Worm (Caenorhabditis elegans) whole organism, L1 larva: ENCODE measurements around the gene AH9.6.

Experiments used
- aha-1 ChIP-seq: fragments of 150-350 bp; optimal IDR thresholded peaks from 2 replicates; lab custom pipeline; 2014; ENCODE audit warnings: missing biosample characterization, missing genetic modification characterization
- ama-1 ChIP-seq: fragments of 150-350 bp; optimal IDR thresholded peaks from 2 replicates; lab custom pipeline; 2014
- efl-1 ChIP-seq, 4 experiments: fragments of 150-350 bp; optimal IDR thresholded peaks in 3 of 4; peaks in 1 of 4; 1 replicate in 1 of 4; 2 replicates in 3 of 4; lab custom pipeline; 2014; ENCODE audit warnings: missing biosample characterization in 2 of 4, missing genetic modification characterization in 2 of 4, missing genetic modification reagents in 2 of 4
- hlh-4 ChIP-seq: sonication (generic microtip); optimal IDR thresholded peaks from 2 replicates; lab custom pipeline; 2016; ENCODE audit warnings: mild to moderate bottlenecking, missing genetic modification characterization, missing compliant biosample characterization
- lin-14 ChIP-seq: fragments of 200-800 bp; sonication (Bioruptor generic); optimal IDR thresholded peaks from 2 replicates; lab custom pipeline; 2018; ENCODE audit warnings: mild to moderate bottlenecking, missing genetic modification characterization, moderate library complexity, missing compliant biosample characterization
- lin-15B ChIP-seq: fragments of 150-350 bp; sonication (generic microtip); optimal IDR thresholded peaks from 3 replicates; lab custom pipeline; 2014; ENCODE audit warnings: missing biosample characterization, missing genetic modification characterization
- mdl-1 ChIP-seq, 2 experiments: fragments of 150-350 bp; optimal IDR thresholded peaks; 2 replicates each; lab custom pipeline; 2014 to 2017; ENCODE audit warnings: missing biosample characterization in 2 of 2, missing genetic modification characterization in 2 of 2, inconsistent platforms in 1 of 2
- nhr-12 ChIP-seq: sonication (generic microtip); optimal IDR thresholded peaks from 2 replicates; lab custom pipeline; 2017; ENCODE audit warnings: missing biosample characterization, missing genetic modification characterization
- nhr-84 ChIP-seq: sonication (generic microtip); optimal IDR thresholded peaks from 2 replicates; lab custom pipeline; 2017; ENCODE audit warnings: missing biosample characterization, missing genetic modification characterization
- pqm-1 ChIP-seq: sonication (generic microtip); optimal IDR thresholded peaks from 3 replicates; lab custom pipeline; 2017; ENCODE audit warnings: missing biosample characterization, missing genetic modification characterization
- snpc-4 ChIP-seq: fragments of 150-350 bp; optimal IDR thresholded peaks from 2 replicates; lab custom pipeline; 2014; ENCODE audit warnings: missing biosample characterization, missing genetic modification characterization

DNA sequence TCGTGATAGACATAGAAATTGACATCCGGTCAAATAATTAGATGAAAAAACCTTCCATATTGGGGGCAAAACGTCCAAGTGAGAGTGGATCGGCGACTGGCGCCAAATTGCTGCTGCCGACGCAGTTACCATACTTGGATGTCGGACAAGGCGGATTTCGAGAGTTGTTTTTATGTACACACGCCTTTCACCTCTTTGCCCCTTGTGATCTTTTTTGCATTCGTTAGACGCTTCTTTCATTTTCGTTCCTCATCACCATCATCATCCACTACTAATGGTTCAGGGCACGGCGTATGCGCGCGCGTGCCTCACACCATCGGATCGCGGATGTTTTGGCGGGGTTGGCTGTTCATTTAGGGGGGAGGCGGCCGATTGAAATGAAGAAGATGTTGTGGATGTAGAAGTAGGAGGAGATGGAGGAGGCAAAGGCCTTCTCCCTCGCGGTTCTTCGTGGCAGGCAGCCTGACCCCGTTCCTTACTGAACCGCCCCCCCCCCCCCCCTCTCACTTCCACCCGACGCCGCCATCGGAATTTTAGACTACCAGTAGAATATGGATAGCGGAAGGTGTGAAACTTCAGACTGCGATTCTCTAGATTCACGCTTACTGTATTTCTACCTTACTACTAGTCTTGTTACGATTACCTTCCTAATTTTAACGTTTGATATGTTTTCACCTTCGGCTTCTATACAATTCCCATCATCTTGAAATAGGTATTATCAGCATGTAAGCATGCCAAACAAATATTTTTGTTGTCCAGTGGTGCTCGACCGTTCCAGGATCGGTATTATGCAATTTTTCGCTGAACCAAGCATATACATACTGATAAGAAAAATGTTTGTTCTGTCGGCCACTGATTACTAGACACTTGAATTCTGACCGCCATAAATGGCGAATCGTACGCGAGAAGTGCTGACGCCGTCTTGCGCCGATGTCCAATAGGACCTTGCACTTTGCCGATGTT is 54.3 kb downstream of the AH9.6 start:
- no peak for TF ChIP-seq efl-1 (optimal IDR thresholded peaks at IDR 0.05; lab: Kevin White, UChicago)
- TF ChIP-seq efl-1 (GFP tag; optimal IDR thresholded peaks at IDR 0.05 in 1 of 2; lab: Kevin White, UChicago) = peak in 1 of 2 experiments; percentile 79
- TF ChIP-seq ama-1 = no peak
- TF ChIP-seq hlh-4 (tag; lab: Kevin White, UChicago) = no peak
- no peak for TF ChIP-seq lin-14 (GFP tag; lab: Kevin White, UChicago)
- TF ChIP-seq snpc-4 = no peak
- no peak for TF ChIP-seq lin-15B (tag; lab: Kevin White, UChicago)
- TF ChIP-seq mdl-1 (tag; optimal IDR thresholded peaks at IDR 0.05; lab: Kevin White, UChicago) = no peak
- no peak for TF ChIP-seq nhr-12 (tag; lab: Kevin White, UChicago)
- TF ChIP-seq nhr-84 (tag; lab: Kevin White, UChicago) = no peak
- no peak for TF ChIP-seq aha-1
- TF ChIP-seq pqm-1 = no peak
